Fruit fly (Drosophila melanogaster) S2 (cell line): Measurements from ENCODE around the gene ND-15.

Experiments
- CG8478 ChIP-seq: fragments of >200 bp; optimal IDR thresholded peaks from 2 replicates; lab custom pipeline; 2018
- CTCF ChIP-seq, 2 experiments: fragments of >200 bp; optimal IDR thresholded peaks; 2 replicates each; lab custom pipeline; 2018

Gene ND-15

dm6 chr2L:85701-86100 is 28.8 kb upstream of the ND-15 start:
- TF ChIP-seq CG8478 (lab: Kevin White, UChicago) (no peak), CTCF (optimal IDR thresholded peaks at IDR 0.05; lab: Kevin White, UChicago) (no peak)

dm6 chr2L:87255-87723 is 27.2 kb upstream of the ND-15 start, which contains the start of gene net:
TSS of gene net (minus strand) at chr2L:87387.
- TF ChIP-seq CTCF (optimal IDR thresholded peaks at IDR 0.05; lab: Kevin White, UChicago) (no peak), CG8478 (lab: Kevin White, UChicago) (no peak)

dm6 chr2L:88528-88927 is 26.0 kb upstream of the ND-15 start:
- TF ChIP-seq CTCF (optimal IDR thresholded peaks at IDR 0.05; lab: Kevin White, UChicago) (no peak), CG8478 (lab: Kevin White, UChicago) (no peak)

- TF ChIP-seq CTCF (optimal IDR thresholded peaks at IDR 0.05; lab: Kevin White, UChicago) (no peak), CG8478 (lab: Kevin White, UChicago) (no peak)
Measured at dm6 chr2L:89158-89557, 25.4 kb upstream of the ND-15 start.

- TF ChIP-seq CG8478 (lab: Kevin White, UChicago) (no peak), CTCF (optimal IDR thresholded peaks at IDR 0.05; lab: Kevin White, UChicago) (no peak)
Measured at dm6 chr2L:90081-90480, 24.4 kb upstream of the ND-15 start.

dm6 chr2L:91333-91732 is 23.2 kb upstream of the ND-15 start:
- no peak for TF ChIP-seq CTCF (optimal IDR thresholded peaks at IDR 0.05; lab: Kevin White, UChicago)
- no peak for TF ChIP-seq CG8478 (lab: Kevin White, UChicago)

- TF ChIP-seq CTCF (optimal IDR thresholded peaks at IDR 0.05; lab: Kevin White, UChicago) = no peak
- no peak for TF ChIP-seq CG8478 (lab: Kevin White, UChicago)
Measured at dm6 chr2L:91830-92229, 22.7 kb upstream of the ND-15 start.

- TF ChIP-seq CTCF (optimal IDR thresholded peaks at IDR 0.05; lab: Kevin White, UChicago) (no peak), CG8478 (lab: Kevin White, UChicago) (no peak)
Measured at dm6 chr2L:92993-93392, 21.5 kb upstream of the ND-15 start.

- TF ChIP-seq CTCF (optimal IDR thresholded peaks at IDR 0.05; lab: Kevin White, UChicago) (no peak), CG8478 (lab: Kevin White, UChicago) (no peak)
Measured at dm6 chr2L:94096-94495, 20.4 kb upstream of the ND-15 start.

dm6 chr2L:94639-95059 is 19.9 kb upstream of the ND-15 start, which contains the start of gene Zir:
TSS of gene Zir (plus strand) at chr2L:94739.
- TF ChIP-seq CG8478 (lab: Kevin White, UChicago) = no peak
- TF ChIP-seq CTCF (optimal IDR thresholded peaks at IDR 0.05; lab: Kevin White, UChicago) = no peak

- TF ChIP-seq CTCF (optimal IDR thresholded peaks at IDR 0.05; lab: Kevin White, UChicago) (peak; percentile 24 to 38), CG8478 (lab: Kevin White, UChicago) (no peak)
Measured at dm6 chr2L:102161-102761, 12.3 kb upstream of the ND-15 start, which contains the start of gene Creld. TSS of gene Creld (plus strand) at chr2L:102380.

dm6 chr2L:106540-106939 is 8.0 kb upstream of the ND-15 start, which contains the start of the genes Nhe1 and Sam-S:
TSS of gene Nhe1 (minus strand) at chr2L:106732.
TSS of gene Sam-S (plus strand) at chr2L:106903.
- no peak for TF ChIP-seq CTCF (optimal IDR thresholded peaks at IDR 0.05; lab: Kevin White, UChicago)
- no peak for TF ChIP-seq CG8478 (lab: Kevin White, UChicago)

dm6 chr2L:107032-107431 is 7.5 kb upstream of the ND-15 start:
- TF ChIP-seq CG8478 (lab: Kevin White, UChicago) (no peak), CTCF (optimal IDR thresholded peaks at IDR 0.05; lab: Kevin White, UChicago) (no peak)

- TF ChIP-seq CG8478 (lab: Kevin White, UChicago) (no peak), CTCF (optimal IDR thresholded peaks at IDR 0.05; lab: Kevin White, UChicago) (peak in 1 of 2 experiments; percentile 2)
Measured at dm6 chr2L:107476-108436, 6.8 kb upstream of the ND-15 start.
